Worm (Caenorhabditis elegans): ENCODE results near the gene sphr-1.

ce11 chrV:9146196-9146595, 45.2 kb upstream of the sphr-1 start:
- TF ChIP-seq ztf-11 (tag; optimal IDR thresholded peaks at IDR 0.05) = no peak
- TF ChIP-seq ces-1 (GFP tag; optimal IDR thresholded peaks at IDR 0.05) = no peak
- TF ChIP-seq nhr-76 (tag; optimal IDR thresholded peaks at IDR 0.05) = no peak
- TF ChIP-seq snpc-4 (tag; optimal IDR thresholded peaks at IDR 0.05) = no peak
- TF ChIP-seq nhr-237 (tag; optimal IDR thresholded peaks at IDR 0.05) = no peak
- no peak for TF ChIP-seq pha-4 (tag; optimal IDR thresholded peaks at IDR 0.05)
- TF ChIP-seq lsy-2 (tag; optimal IDR thresholded peaks at IDR 0.05) = no peak
- no peak for TF ChIP-seq sem-2 (GFP tag; optimal IDR thresholded peaks at IDR 0.05)
- no peak for TF ChIP-seq mab-5 (tag; optimal IDR thresholded peaks at IDR 0.05)

Data from whole organism, mixed stage, embryonic.